Fruit fly (Drosophila melanogaster): Measurements from ENCODE around the gene CG34292.

DNA sequence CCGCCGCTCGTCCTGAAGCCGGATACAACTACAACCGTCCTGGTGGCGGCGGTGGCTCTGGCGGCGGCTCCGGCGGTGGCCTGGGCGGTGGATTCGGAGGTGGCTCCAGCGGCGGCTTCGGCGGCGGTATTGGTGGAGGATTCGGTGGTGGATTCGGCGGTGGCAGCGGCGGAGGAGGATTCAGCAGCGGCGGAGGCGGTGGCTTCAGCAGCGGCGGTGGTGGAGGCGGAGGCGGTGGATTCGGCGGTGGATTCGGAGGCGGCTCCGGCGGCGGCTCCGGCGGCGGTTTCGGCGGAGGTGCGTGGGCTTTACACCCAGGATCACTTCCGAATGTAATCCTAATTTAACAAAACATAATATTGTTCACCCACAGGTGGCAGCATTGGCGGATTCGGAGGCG, 12.5 kb upstream of the CG34292 start:
- TF ChIP-seq psq (optimal IDR thresholded peaks at IDR 0.05) (no peak), h (optimal IDR thresholded peaks at IDR 0.05) (no peak), Sin3A (optimal IDR thresholded peaks at IDR 0.05) (no peak)
